Worm (Caenorhabditis elegans): ENCODE data around the gene xrn-1.
A peak's percentile ranks its signal among the peaks of the same experiment; 100 is the strongest.
"Not testable (repeated sequence)": the region's sequence is repeated elsewhere in the genome, so short reads cannot be mapped to it uniquely, and the experiment has no call there.

Gene xrn-1

DNA sequence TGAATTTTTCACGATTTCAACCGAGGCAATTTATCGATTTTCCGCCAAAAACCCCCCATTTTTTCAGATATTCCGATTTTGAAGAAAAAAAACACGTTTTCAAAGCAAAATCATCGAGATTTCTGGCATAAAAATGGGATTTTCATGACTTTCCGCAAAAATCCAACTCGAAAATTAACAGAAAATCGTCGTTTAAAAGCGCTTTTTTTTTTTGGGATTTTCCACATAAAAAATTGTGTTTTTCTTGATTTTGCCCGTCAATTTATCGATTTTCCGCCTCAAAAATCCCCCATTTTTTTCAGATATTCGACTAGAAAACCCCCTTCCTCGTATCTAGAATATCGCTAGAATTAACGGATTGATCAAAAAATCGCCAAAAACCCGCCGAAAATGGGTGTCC is at the start of gene xrn-1:
TSS of gene xrn-1 (plus strand) at position 301 of the 400 bp plus-strand sequence.
- TF ChIP-seq ref-2 (tag; optimal IDR thresholded peaks at IDR 0.05) (no peak), sdc-2 (tag; optimal IDR thresholded peaks at IDR 0.05) (no peak), Y22D7AL.16 (tag; optimal IDR thresholded peaks at IDR 0.05) (no peak)

DNA sequence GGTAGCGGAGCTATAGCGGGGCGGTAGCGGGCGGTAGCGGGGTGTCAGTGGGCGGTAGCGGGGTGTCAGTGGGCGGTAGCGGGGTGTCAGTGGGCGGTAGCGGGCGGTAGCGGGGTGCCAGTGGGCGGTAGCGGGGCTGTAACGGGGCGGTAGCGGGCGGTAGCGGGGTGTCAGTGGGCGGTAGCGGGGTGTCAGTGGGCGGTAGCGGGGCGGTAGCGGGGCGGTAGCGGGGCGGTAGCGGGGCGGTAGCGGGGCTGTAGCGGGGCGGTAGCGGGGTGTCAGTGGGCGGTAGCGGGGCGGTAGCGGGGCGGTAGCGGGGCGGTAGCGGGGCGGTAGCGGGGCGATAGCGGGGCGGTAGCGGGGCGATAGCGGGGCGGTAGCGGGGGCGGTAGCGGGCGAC is 49.1 kb upstream of the xrn-1 start:
- 0 out of 2 replicates have a peak, but pooled peaks have one; percentile 11 for TF ChIP-seq ceh-45 (GFP tag; IDR thresholded peaks at IDR 0.05)
- TF ChIP-seq unc-3 (GFP tag; conservative IDR thresholded peaks at IDR 0.05) = 0 out of 2 replicates have a peak, but pooled peaks have one; percentile 3
- not testable (repeated sequence) for TF ChIP-seq unc-3 (tag; optimal IDR thresholded peaks at IDR 0.05)
- TF ChIP-seq pat-9 (tag; optimal IDR thresholded peaks at IDR 0.05) = peak; percentile 37

DNA sequence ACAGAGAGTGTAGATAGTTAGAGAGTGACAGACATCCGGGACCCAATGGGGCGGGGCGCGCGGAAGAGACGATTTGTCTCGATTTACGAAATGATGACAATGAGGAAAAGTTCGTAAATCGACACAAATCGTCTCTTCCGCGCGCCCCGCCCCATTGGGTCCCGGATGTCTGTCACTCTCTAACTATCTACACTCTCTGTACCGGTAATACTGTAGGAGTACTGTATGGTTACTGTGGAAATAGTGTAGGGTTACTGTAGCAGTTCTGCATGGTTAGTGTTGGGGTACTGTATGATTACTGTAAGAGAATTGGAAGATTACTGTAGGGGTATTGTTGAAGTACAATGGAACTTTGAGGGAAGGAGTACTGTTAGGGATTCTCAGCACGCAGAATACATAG is 47.5 kb upstream of the xrn-1 start, which contains the start of gene F01D5.10:
TSS of gene F01D5.10 (minus strand) at position 101 of the 400 bp plus-strand sequence.
- TF ChIP-seq ceh-30, gmeb-2, syd-9 (tag; optimal IDR thresholded peaks at IDR 0.05): not testable (repeated sequence)

DNA sequence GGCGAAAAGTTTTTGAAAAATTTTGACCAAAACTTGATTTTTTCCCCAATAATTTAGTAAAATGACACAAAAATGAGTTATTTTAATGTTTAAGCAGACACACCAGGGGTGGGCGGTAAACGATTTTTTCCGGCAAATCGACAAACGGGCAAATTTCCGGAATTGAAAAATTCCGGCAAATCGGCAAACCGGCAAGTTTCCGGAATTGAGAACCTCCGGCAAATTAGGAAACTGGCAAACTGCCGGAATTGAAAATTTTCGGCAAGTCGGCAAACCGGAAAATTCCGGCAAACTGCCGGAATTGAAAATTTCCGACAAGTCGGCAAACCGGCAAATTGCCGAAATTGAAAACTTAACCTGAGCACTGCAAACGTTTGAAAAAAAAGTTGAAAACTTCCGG is 36.0 kb upstream of the xrn-1 start:
- TF ChIP-seq nfya-1 (tag; optimal IDR thresholded peaks at IDR 0.05) (no peak), sdc-2 (tag; optimal IDR thresholded peaks at IDR 0.05) (no peak), nhr-232 (tag; optimal IDR thresholded peaks at IDR 0.05) (no peak), dve-1 (tag; optimal IDR thresholded peaks at IDR 0.05) (no peak), ceh-34 (tag; optimal IDR thresholded peaks at IDR 0.05) (no peak), F13H6.1 (tag; optimal IDR thresholded peaks at IDR 0.05) (no peak), C08G9.2 (tag; optimal IDR thresholded peaks at IDR 0.05) (no peak), ahr-1 (tag; optimal IDR thresholded peaks at IDR 0.05) (no peak), nhr-11 (tag; optimal IDR thresholded peaks at IDR 0.05) (no peak), dmd-4 (tag; optimal IDR thresholded peaks at IDR 0.05; ENCODE audit: borderline replicate concordance) (no peak), madf-2 (tag; optimal IDR thresholded peaks at IDR 0.05) (no peak), ceh-19 (GFP tag; optimal IDR thresholded peaks at IDR 0.05) (no peak)

DNA sequence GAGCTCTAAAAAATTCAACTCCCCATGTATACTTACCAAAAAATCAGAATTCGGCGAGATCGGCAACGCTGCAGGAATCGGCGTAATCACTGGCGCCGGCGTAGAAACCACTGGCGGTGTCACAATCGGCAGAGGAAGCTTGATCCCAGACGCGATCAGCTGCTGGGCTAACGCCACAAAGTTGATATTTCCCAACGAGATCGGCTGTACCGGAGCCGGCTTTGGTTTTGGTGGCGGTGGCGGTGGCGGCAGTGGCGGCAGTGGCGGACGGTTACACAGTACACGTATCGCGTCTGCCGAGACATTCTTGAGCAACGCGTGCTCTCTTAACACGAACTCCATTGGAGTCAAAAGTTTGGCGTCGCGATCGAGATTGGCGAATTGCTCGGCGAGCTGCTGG is 34.1 kb upstream of the xrn-1 start:
- no peak for TF ChIP-seq unc-86 (tag; optimal IDR thresholded peaks at IDR 0.05)
- peak; percentile 1 for TF ChIP-seq hlh-6 (tag; optimal IDR thresholded peaks at IDR 0.05)

DNA sequence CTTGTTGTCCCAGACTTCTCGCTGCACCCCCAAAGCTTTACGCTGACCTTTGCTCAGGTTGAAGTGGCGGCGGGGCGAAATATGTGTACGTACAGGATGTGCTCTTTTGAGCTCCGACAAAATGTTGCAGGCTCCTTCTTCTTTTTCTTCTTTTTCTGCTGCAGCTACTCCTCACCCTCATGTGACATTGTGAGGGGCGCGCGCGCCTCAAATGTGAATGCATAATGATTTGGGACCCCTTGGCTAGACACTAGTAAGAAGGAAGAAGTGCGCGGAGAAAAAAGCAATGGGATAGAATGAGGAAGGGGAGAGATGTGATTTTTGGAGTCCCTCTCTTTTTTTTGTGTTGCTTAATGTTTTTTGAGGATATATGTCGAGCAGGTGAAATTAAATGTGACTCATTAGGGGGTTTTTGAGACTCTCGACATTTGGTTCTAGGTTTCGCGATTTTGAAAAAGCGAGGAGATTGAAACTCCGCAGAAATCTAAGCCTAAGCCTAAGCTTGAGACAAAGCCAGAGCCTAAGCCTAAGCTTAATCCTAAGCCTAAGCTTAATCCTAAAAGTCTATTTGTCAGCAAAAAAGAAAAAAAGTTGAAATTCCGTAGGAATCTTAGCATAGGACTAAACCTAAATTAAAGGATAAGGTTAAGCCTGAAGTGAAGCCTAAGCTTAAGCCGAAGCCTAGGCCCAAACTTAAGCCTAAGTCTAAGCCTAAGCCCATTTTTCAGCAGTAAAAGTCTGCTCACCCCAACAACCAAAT is 31.8 kb upstream of the xrn-1 start:
- TF ChIP-seq mec-3 (tag; optimal IDR thresholded peaks at IDR 0.05; ENCODE audit: borderline replicate concordance) (no peak), ceh-14 (tag; optimal IDR thresholded peaks at IDR 0.05) (no peak), tbx-2 (tag; optimal IDR thresholded peaks at IDR 0.05) (peak; percentile 51), unc-42 (tag; optimal IDR thresholded peaks at IDR 0.05) (peak; percentile 67), C38D4.7 (GFP tag; optimal IDR thresholded peaks at IDR 0.05) (peak; percentile 11), nhr-232 (tag; optimal IDR thresholded peaks at IDR 0.05) (no peak), sdc-2 (tag; optimal IDR thresholded peaks at IDR 0.05) (no peak), eyg-1 (tag; optimal IDR thresholded peaks at IDR 0.05) (no peak), dve-1 (tag; optimal IDR thresholded peaks at IDR 0.05) (peak; percentile 91), ceh-6 (GFP tag; optimal IDR thresholded peaks at IDR 0.05) (no peak), hlh-30 (tag; optimal IDR thresholded peaks at IDR 0.05; ENCODE audit: insufficient read depth) (peak; percentile 8), ceh-22 (tag; optimal IDR thresholded peaks at IDR 0.05) (no peak)

All from whole organism, late embryonic.